Fruit fly (Drosophila melanogaster) whole organism, wandering third instar larva: Measurements from ENCODE around the gene Glut4EF.
A peak's percentile ranks its signal among the peaks of the same experiment; 100 is the strongest.

ENCODE experiments used
- Abd-B ChIP-seq: fragments of >200 bp; optimal IDR thresholded peaks from 2 replicates; lab custom pipeline; 2017; ENCODE audit warnings: missing biosample characterization, missing genetic modification characterization
- CG32264 ChIP-seq: fragments of 200-800 bp; sonication (Bioruptor generic); optimal IDR thresholded peaks from 2 replicates; lab custom pipeline; 2016; ENCODE audit warnings: missing biosample characterization, missing genetic modification characterization
- CrebA ChIP-seq: fragments of 200-800 bp; sonication (Bioruptor generic); optimal IDR thresholded peaks from 2 replicates; lab custom pipeline; 2016; ENCODE audit warnings: missing biosample characterization, mild to moderate bottlenecking, missing genetic modification characterization, borderline replicate concordance
- HLH106 ChIP-seq: fragments of 200-800 bp; optimal IDR thresholded peaks from 3 replicates; lab custom pipeline; 2019; ENCODE audit warnings: missing biosample characterization, mild to moderate bottlenecking, missing genetic modification characterization, moderate library complexity
- Hnf4 ChIP-seq: fragments of 200-800 bp; sonication (Bioruptor generic); optimal IDR thresholded peaks from 2 replicates; lab custom pipeline; 2016; ENCODE audit warnings: missing biosample characterization, mild to moderate bottlenecking, missing genetic modification characterization
- Hr78 ChIP-seq: fragments of >200 bp; optimal IDR thresholded peaks from 2 replicates; lab custom pipeline; 2017; ENCODE audit warnings: missing biosample characterization, missing genetic modification characterization
- Hr83 ChIP-seq: fragments of 200-300 bp; sonication (Bioruptor generic); optimal IDR thresholded peaks from 2 replicates; lab custom pipeline; 2016; ENCODE audit warnings: missing biosample characterization, mild to moderate bottlenecking, missing genetic modification characterization, moderate library complexity; ENCODE audit not compliant: poor library complexity, severe bottlenecking
- Jra ChIP-seq: sonication (Bioruptor generic); optimal IDR thresholded peaks from 2 replicates; lab custom pipeline; 2016; ENCODE audit warnings: missing biosample characterization, missing genetic modification characterization
- Myc ChIP-seq: fragments of >200 bp; optimal IDR thresholded peaks from 2 replicates; lab custom pipeline; 2017
- N ChIP-seq: fragments of >200 bp; optimal IDR thresholded peaks from 2 replicates; lab custom pipeline; 2018; ENCODE audit warnings: missing biosample characterization, missing external identifiers, missing genetic modification characterization
- Rel ChIP-seq, 2 experiments: fragments of 200-800 bp; sonication (Bioruptor generic) in 1 of 2; optimal IDR thresholded peaks; 2 replicates in 1 of 2; 3 replicates in 1 of 2; lab custom pipeline; 2016 to 2019; ENCODE audit warnings: mild to moderate bottlenecking in 2 of 2, missing biosample characterization in 2 of 2, missing genetic modification characterization in 2 of 2, moderate library complexity in 1 of 2
- Sp1 ChIP-seq: fragments of 200-800 bp; sonication (Bioruptor generic); optimal IDR thresholded peaks from 3 replicates; lab custom pipeline; 2019; ENCODE audit warnings: missing biosample characterization, mild to moderate bottlenecking, missing genetic modification characterization, moderate library complexity
- Vsx2 ChIP-seq: fragments of 200-300, 225-300 bp; sonication (Bioruptor generic); optimal IDR thresholded peaks from 2 replicates; lab custom pipeline; 2018; ENCODE audit warnings: missing biosample characterization, missing genetic modification characterization; ENCODE audit not compliant: partially characterized antibody
- br ChIP-seq: fragments of 200-800 bp; sonication (Bioruptor generic); optimal IDR thresholded peaks from 2 replicates; lab custom pipeline; 2016; ENCODE audit warnings: missing biosample characterization, missing genetic modification characterization
- brk ChIP-seq: fragments of 200-800 bp; sonication (Bioruptor generic); optimal IDR thresholded peaks from 2 replicates; lab custom pipeline; 2016; ENCODE audit warnings: missing biosample characterization, mild to moderate bottlenecking, missing genetic modification characterization
- dl ChIP-seq, 2 experiments: fragments of 175-275, 200-275 bp in 1 of 2; fragments of 200-275 bp in 1 of 2; sonication (Bioruptor generic); optimal IDR thresholded peaks; lab custom pipeline; 2018; ENCODE audit warnings: mild to moderate bottlenecking in 2 of 2, missing biosample characterization in 2 of 2, missing genetic modification characterization in 2 of 2, moderate library complexity in 2 of 2; ENCODE audit not compliant: partially characterized antibody in 2 of 2, insufficient read depth in 1 of 2
- dmrt93B ChIP-seq: fragments of 200-800 bp; sonication (Bioruptor generic); optimal IDR thresholded peaks from 2 replicates; lab custom pipeline; 2018; ENCODE audit warnings: missing biosample characterization, mild to moderate bottlenecking, missing genetic modification characterization
- dsf ChIP-seq: sonication (Bioruptor generic); optimal IDR thresholded peaks from 2 replicates; lab custom pipeline; 2016; ENCODE audit warnings: missing biosample characterization, missing genetic modification characterization, borderline replicate concordance
- ey ChIP-seq: fragments of 200-800 bp; sonication (Bioruptor generic); optimal IDR thresholded peaks from 2 replicates; lab custom pipeline; 2016; ENCODE audit warnings: missing biosample characterization, missing genetic modification characterization
- foxo ChIP-seq, 2 experiments: fragments of 200-800 bp; sonication (Bioruptor generic); optimal IDR thresholded peaks; 2 replicates in 1 of 2; 3 replicates in 1 of 2; lab custom pipeline; 2016 to 2017; ENCODE audit warnings: missing biosample characterization in 2 of 2, missing genetic modification characterization in 2 of 2
- fru ChIP-seq: fragments of 200-800 bp; sonication (Bioruptor generic); optimal IDR thresholded peaks from 3 replicates; lab custom pipeline; 2016; ENCODE audit warnings: missing biosample characterization, mild to moderate bottlenecking, missing genetic modification characterization
- h ChIP-seq: fragments of 200-800 bp; sonication (Bioruptor generic); optimal IDR thresholded peaks from 3 replicates; lab custom pipeline; 2016; ENCODE audit warnings: missing biosample characterization, mild to moderate bottlenecking, missing genetic modification characterization
- jim ChIP-seq: fragments of 175-275, 200-325 bp; sonication (Bioruptor generic); optimal IDR thresholded peaks from 2 replicates; lab custom pipeline; 2016; ENCODE audit warnings: missing biosample characterization, mild to moderate bottlenecking, missing genetic modification characterization
- lola ChIP-seq: fragments of >200 bp; optimal IDR thresholded peaks from 2 replicates; lab custom pipeline; 2017; ENCODE audit warnings: missing biosample characterization, missing genetic modification characterization
- psq ChIP-seq: fragments of 200-800 bp; sonication (Bioruptor generic); optimal IDR thresholded peaks from 3 replicates; lab custom pipeline; 2017; ENCODE audit warnings: missing biosample characterization, mild to moderate bottlenecking, missing genetic modification characterization, moderate library complexity
- rgr ChIP-seq: fragments of 200-800 bp; sonication (Bioruptor generic); optimal IDR thresholded peaks from 3 replicates; lab custom pipeline; 2016; ENCODE audit warnings: missing biosample characterization, mild to moderate bottlenecking, missing genetic modification characterization
- sage ChIP-seq: fragments of 200-800 bp; sonication (Bioruptor generic); optimal IDR thresholded peaks from 2 replicates; lab custom pipeline; 2016; ENCODE audit warnings: missing biosample characterization, mild to moderate bottlenecking, missing genetic modification characterization
- tai ChIP-seq: sonication (Bioruptor generic); optimal IDR thresholded peaks from 2 replicates; lab custom pipeline; 2016; ENCODE audit warnings: missing biosample characterization, missing genetic modification characterization
- usp ChIP-seq: fragments of >200 bp; optimal IDR thresholded peaks from 2 replicates; lab custom pipeline; 2017; ENCODE audit warnings: missing biosample characterization, missing genetic modification characterization
- woc ChIP-seq: sonication (Bioruptor generic); optimal IDR thresholded peaks from 2 replicates; lab custom pipeline; 2016; ENCODE audit warnings: missing biosample characterization, mild to moderate bottlenecking, missing genetic modification characterization

Glut4EF gene

DNA sequence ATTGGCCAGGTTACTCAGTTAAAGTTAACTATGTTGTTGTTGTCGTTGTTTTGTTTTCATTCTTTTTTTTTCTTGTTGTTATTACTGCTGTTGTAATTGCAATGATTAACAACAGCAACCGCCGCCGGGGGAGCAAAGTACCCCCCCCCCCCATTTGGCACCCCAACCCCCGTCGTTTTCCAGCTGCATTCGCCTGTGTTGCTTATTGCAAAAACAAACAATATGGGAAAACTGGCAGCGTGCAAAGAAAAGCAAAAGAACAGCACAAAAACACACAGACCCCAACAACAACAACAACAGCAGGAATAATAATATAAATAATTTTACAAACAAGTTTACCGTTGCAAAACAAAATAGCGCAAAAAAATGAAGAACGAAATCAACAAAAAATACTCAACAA, 58.9 kb downstream of the Glut4EF start:
- TF ChIP-seq usp (no peak), Hnf4 (GFP tag; lab: Kevin White, UChicago) (no peak), dmrt93B (GFP tag; lab: Kevin White, UChicago) (no peak), foxo (GFP tag; optimal IDR thresholded peaks at IDR 0.05; lab: Kevin White, UChicago) (no peak), lola (GFP tag; lab: Kevin White, UChicago) (no peak), brk (GFP tag; lab: Kevin White, UChicago) (no peak), Vsx2 (GFP tag; lab: Kevin White, UChicago) (no peak), sage (GFP tag; lab: Kevin White, UChicago) (no peak), CrebA (GFP tag; lab: Kevin White, UChicago) (no peak), h (GFP tag; lab: Kevin White, UChicago) (no peak), Hr78 (GFP tag; lab: Kevin White, UChicago) (no peak), fru (GFP tag; lab: Kevin White, UChicago) (no peak), Myc (lab: Kevin White, UChicago) (no peak)

- TF ChIP-seq Vsx2 (GFP tag; lab: Kevin White, UChicago) (no peak), Rel (GFP tag; optimal IDR thresholded peaks at IDR 0.05; lab: Kevin White, UChicago) (no peak), Rel (tag; optimal IDR thresholded peaks at IDR 0.05; lab: Kevin White, UChicago) (no peak), Hr78 (GFP tag; lab: Kevin White, UChicago) (no peak), dsf (GFP tag; lab: Kevin White, UChicago) (no peak), N (GFP tag; lab: Kevin White, UChicago) (no peak), HLH106 (no peak), Abd-B (GFP tag; lab: Kevin White, UChicago) (no peak), woc (GFP tag; lab: Kevin White, UChicago) (no peak), lola (GFP tag; lab: Kevin White, UChicago) (no peak), jim (GFP tag; lab: Kevin White, UChicago) (no peak), foxo (GFP tag; optimal IDR thresholded peaks at IDR 0.05; lab: Kevin White, UChicago) (no peak), rgr (GFP tag; lab: Kevin White, UChicago) (no peak), ey (GFP tag; lab: Kevin White, UChicago) (no peak), br (GFP tag; lab: Kevin White, UChicago) (no peak), Myc (lab: Kevin White, UChicago) (no peak)
Observed at dm6 chr3R:9933956-9934733, 59.7 kb downstream of the Glut4EF start.

- no peak for TF ChIP-seq tai (GFP tag; lab: Kevin White, UChicago)
- TF ChIP-seq psq (GFP tag; lab: Kevin White, UChicago) = peak; percentile 11
- TF ChIP-seq Sp1 (GFP tag; lab: Kevin White, UChicago) = peak; percentile 1
- peak; percentile 64 for TF ChIP-seq fru (GFP tag; lab: Kevin White, UChicago)
- TF ChIP-seq br (GFP tag; lab: Kevin White, UChicago) = peak; percentile 42
- TF ChIP-seq CrebA (GFP tag; lab: Kevin White, UChicago) = no peak
- TF ChIP-seq Jra (GFP tag; lab: Kevin White, UChicago) = no peak
- peak; percentile 3 for TF ChIP-seq ey (GFP tag; lab: Kevin White, UChicago)
- peak; percentile 58 for TF ChIP-seq h (GFP tag; lab: Kevin White, UChicago)
- TF ChIP-seq Hnf4 (GFP tag; lab: Kevin White, UChicago) = peak; percentile 18
- TF ChIP-seq dl (GFP tag; optimal IDR thresholded peaks at IDR 0.05; lab: Kevin White, UChicago; ENCODE audit: insufficient read depth in 1 of 2, partially characterized antibody in 2 of 2) = no peak
- TF ChIP-seq CG32264 (GFP tag; lab: Kevin White, UChicago) = no peak
- TF ChIP-seq foxo (GFP tag; optimal IDR thresholded peaks at IDR 0.05; lab: Kevin White, UChicago) = peak in 1 of 2 experiments; percentile 52
- TF ChIP-seq rgr (GFP tag; lab: Kevin White, UChicago) = peak; percentile 8
- TF ChIP-seq HLH106 = peak; percentile 44
- TF ChIP-seq, all 38 proteins: peak for 10
Observed at dm6 chr3R:9934863-9935262, 60.4 kb downstream of the Glut4EF start.

dm6 chr3R:9937176-9937575, 62.7 kb downstream of the Glut4EF start:
- TF ChIP-seq Hr83 (GFP tag; lab: Kevin White, UChicago) (no peak), rgr (GFP tag; lab: Kevin White, UChicago) (no peak)
